Worm (Caenorhabditis elegans): Measurements from ENCODE around the gene prp-19.

prp-19 gene

DNA sequence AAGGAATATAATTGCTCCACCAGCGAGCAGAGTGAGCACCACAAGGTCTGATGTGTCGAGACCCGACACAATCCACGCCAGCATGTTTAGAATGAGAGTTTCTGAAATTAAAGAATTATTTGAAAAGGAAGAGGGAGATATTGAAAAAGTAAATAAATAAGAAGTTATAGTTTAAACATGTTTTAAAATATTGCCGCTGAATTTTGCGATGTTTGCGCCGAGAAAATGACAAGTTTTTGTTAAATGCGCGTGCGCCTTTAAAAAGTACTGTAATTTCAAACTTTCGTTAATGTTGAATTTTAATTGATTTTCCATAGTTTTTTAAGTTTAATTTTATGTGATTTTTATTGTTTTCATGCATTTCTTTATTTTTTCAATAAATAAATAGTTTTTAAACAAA lies 27.7 kb upstream of the prp-19 start, which contains the start of gene emb-8:
Gene emb-8 (minus strand): TSS at position 101 of the 400 bp plus-strand sequence.
- TF ChIP-seq lin-11 (tag; optimal IDR thresholded peaks at IDR 0.05) (no peak), nhr-12 (tag; optimal IDR thresholded peaks at IDR 0.05) (no peak), ztf-4 (tag; optimal IDR thresholded peaks at IDR 0.05) (no peak), ztf-1 (GFP tag; conservative IDR thresholded peaks at IDR 0.05) (no peak), elt-3 (tag; optimal IDR thresholded peaks at IDR 0.05) (no peak), nhr-11 (tag; optimal IDR thresholded peaks at IDR 0.05) (no peak), nhr-237 (tag; optimal IDR thresholded peaks at IDR 0.05) (no peak), nhr-23 (tag; optimal IDR thresholded peaks at IDR 0.05) (no peak), ZK546.5 (tag; optimal IDR thresholded peaks at IDR 0.05) (no peak), nhr-21 (tag; optimal IDR thresholded peaks at IDR 0.05) (no peak), lin-13 (GFP tag; optimal IDR thresholded peaks at IDR 0.05) (no peak), Y55F3AM.14 (GFP tag; optimal IDR thresholded peaks at IDR 0.05) (no peak), zag-1 (tag; optimal IDR thresholded peaks at IDR 0.05) (no peak), nhr-77 (tag; optimal IDR thresholded peaks at IDR 0.05) (no peak), ceh-82 (tag; optimal IDR thresholded peaks at IDR 0.05) (no peak), ztf-11 (tag; optimal IDR thresholded peaks at IDR 0.05) (no peak)

DNA sequence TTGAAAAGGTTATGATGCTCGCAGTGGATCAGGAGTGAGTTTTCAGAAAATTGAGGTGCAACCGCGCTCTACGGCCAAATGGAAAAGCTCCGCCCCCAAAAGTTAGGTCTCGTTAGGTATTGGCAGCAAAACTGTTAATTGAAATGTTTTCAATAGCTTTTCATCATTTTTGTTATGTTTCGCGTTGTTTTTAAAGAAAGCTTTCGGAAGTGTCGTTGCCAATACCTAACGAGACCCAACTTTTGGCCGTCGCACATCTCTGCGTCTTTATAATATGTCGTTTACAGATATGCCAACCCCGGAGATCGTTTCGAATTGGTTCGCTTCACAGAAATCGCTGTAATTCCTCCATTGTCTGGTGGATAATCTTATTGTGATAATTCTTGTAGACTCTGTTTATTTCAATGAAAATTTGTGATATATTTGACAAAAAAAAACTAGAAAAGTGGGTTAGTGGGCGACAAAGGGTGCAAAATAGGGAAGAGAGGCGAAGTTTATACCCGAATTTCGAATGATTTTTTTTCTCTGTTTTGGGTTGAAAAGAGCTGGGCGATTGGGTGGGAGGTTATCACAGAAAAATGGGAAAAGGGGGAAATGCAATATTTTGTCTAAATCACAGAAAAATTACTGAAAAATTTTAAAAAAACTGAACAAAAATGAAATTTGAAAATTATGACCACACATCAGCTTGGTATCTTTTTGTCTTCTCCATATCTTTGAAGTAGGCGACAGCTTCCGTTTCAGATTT lies 24.6 kb upstream of the prp-19 start:
- no peak for TF ChIP-seq sem-4 (tag; optimal IDR thresholded peaks at IDR 0.05)
- TF ChIP-seq zag-1 (tag; optimal IDR thresholded peaks at IDR 0.05), result no peak
- no peak for TF ChIP-seq alr-1 (tag; optimal IDR thresholded peaks at IDR 0.05)
- no peak for TF ChIP-seq nhr-11 (tag; optimal IDR thresholded peaks at IDR 0.05)
- TF ChIP-seq unc-62 (GFP tag; optimal IDR thresholded peaks at IDR 0.05), result no peak
- no peak for TF ChIP-seq Y55F3AM.14 (GFP tag; optimal IDR thresholded peaks at IDR 0.05)
- TF ChIP-seq lsy-2 (tag; optimal IDR thresholded peaks at IDR 0.05), result no peak
- TF ChIP-seq lin-39 (tag; optimal IDR thresholded peaks at IDR 0.05), result no peak
- TF ChIP-seq blmp-1 (tag; optimal IDR thresholded peaks at IDR 0.05; ENCODE audit: insufficient read depth), result no peak
- no peak for TF ChIP-seq nhr-6 (tag; optimal IDR thresholded peaks at IDR 0.05)
- TF ChIP-seq unc-39 (tag; optimal IDR thresholded peaks at IDR 0.05), result no peak
- TF ChIP-seq fos-1 (tag; optimal IDR thresholded peaks at IDR 0.05), result no peak
- TF ChIP-seq F13H6.1 (tag; optimal IDR thresholded peaks at IDR 0.05), result no peak
- TF ChIP-seq mab-5 (tag; optimal IDR thresholded peaks at IDR 0.05), result no peak
- TF ChIP-seq nhr-129 (tag; optimal IDR thresholded peaks at IDR 0.05), result peak; percentile 57
- peak; percentile 66 for TF ChIP-seq ztf-4 (tag; optimal IDR thresholded peaks at IDR 0.05)
- no peak for TF ChIP-seq nhr-77 (tag; optimal IDR thresholded peaks at IDR 0.05)
- TF ChIP-seq nhr-23 (tag; optimal IDR thresholded peaks at IDR 0.05), result no peak
- TF ChIP-seq nhr-10 (tag; optimal IDR thresholded peaks at IDR 0.05), result no peak
- TF ChIP-seq ceh-16 (tag; optimal IDR thresholded peaks at IDR 0.05), result no peak
- no peak for TF ChIP-seq C34F6.9 (tag; optimal IDR thresholded peaks at IDR 0.05)
- TF ChIP-seq nhr-25 (tag; optimal IDR thresholded peaks at IDR 0.05), result no peak
- no peak for TF ChIP-seq snpc-4 (tag; optimal IDR thresholded peaks at IDR 0.05)
- TF ChIP-seq skn-1 (tag; optimal IDR thresholded peaks at IDR 0.05), result no peak
- peak; percentile 2 for TF ChIP-seq sma-3 (GFP tag; optimal IDR thresholded peaks at IDR 0.05)
- TF ChIP-seq aly-2 (tag; optimal IDR thresholded peaks at IDR 0.05), result no peak
- no peak for TF ChIP-seq ZK546.5 (tag; optimal IDR thresholded peaks at IDR 0.05)
- TF ChIP-seq gmeb-1 (tag; optimal IDR thresholded peaks at IDR 0.05), result no peak
- TF ChIP-seq lin-11 (tag; optimal IDR thresholded peaks at IDR 0.05), result no peak
- TF ChIP-seq ama-1 (optimal IDR thresholded peaks at IDR 0.05), result peak; percentile 26
- TF ChIP-seq elt-3 (tag; optimal IDR thresholded peaks at IDR 0.05), result no peak
- no peak for TF ChIP-seq nhr-21 (tag; optimal IDR thresholded peaks at IDR 0.05)
- peak; percentile 11 for TF ChIP-seq crh-2 (tag; optimal IDR thresholded peaks at IDR 0.05)

DNA sequence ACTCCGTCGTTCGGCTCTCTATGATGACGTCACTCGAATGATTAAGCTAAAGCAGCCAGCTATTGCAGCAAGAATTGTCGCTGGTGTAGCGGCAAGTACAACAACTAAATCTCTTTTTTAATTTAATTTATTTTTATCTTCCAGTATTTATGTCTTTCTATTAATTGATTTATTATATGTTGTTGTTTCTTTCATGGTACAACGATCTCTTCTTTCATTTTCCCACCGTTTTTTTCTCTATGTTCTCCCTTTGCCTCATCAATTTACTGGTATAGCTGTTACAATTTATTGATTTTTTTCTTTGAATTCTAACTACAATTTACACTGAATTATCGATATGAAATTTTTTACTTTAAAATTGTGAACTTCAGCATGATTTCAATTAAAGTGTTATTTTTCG lies 23.8 kb upstream of the prp-19 start, which contains the start of gene moc-6:
Gene moc-6 (plus strand): TSS at position 301 of the 400 bp plus-strand sequence.
- TF ChIP-seq elt-1 (tag; optimal IDR thresholded peaks at IDR 0.05) (no peak), nhr-11 (tag; optimal IDR thresholded peaks at IDR 0.05) (no peak), ama-1 (optimal IDR thresholded peaks at IDR 0.05) (no peak), sem-4 (tag; optimal IDR thresholded peaks at IDR 0.05) (no peak), snpc-4 (tag; optimal IDR thresholded peaks at IDR 0.05) (no peak), nhr-10 (tag; optimal IDR thresholded peaks at IDR 0.05) (no peak), C34F6.9 (tag; optimal IDR thresholded peaks at IDR 0.05) (peak; percentile 32)

All from whole organism, L2 larva.